Fruit fly (Drosophila melanogaster) whole organism, wandering third instar larva: ENCODE measurements around the gene CG33096.

Experiments
- Abd-B ChIP-seq: fragments of >200 bp; optimal IDR thresholded peaks from 2 replicates; lab custom pipeline; 2017; ENCODE audit warnings: missing biosample characterization, missing genetic modification characterization
- CG32264 ChIP-seq: fragments of 200-800 bp; sonication (Bioruptor generic); optimal IDR thresholded peaks from 2 replicates; lab custom pipeline; 2016; ENCODE audit warnings: missing biosample characterization, missing genetic modification characterization
- CrebA ChIP-seq: fragments of 200-800 bp; sonication (Bioruptor generic); optimal IDR thresholded peaks from 2 replicates; lab custom pipeline; 2016; ENCODE audit warnings: missing biosample characterization, mild to moderate bottlenecking, missing genetic modification characterization, borderline replicate concordance
- Dfd ChIP-seq: fragments of >200 bp; optimal IDR thresholded peaks from 2 replicates; lab custom pipeline; 2017; ENCODE audit warnings: missing biosample characterization, missing genetic modification characterization
- Dif ChIP-seq: fragments of 200-275, 200-300 bp; sonication (Bioruptor generic); optimal IDR thresholded peaks from 2 replicates; lab custom pipeline; 2018; ENCODE audit warnings: missing biosample characterization, missing genetic modification characterization; ENCODE audit not compliant: partially characterized antibody
- GATAd ChIP-seq: sonication (Bioruptor generic); optimal IDR thresholded peaks from 2 replicates; lab custom pipeline; 2016; ENCODE audit warnings: missing biosample characterization, missing genetic modification characterization
- HLH106 ChIP-seq: fragments of 200-800 bp; optimal IDR thresholded peaks from 3 replicates; lab custom pipeline; 2019; ENCODE audit warnings: missing biosample characterization, mild to moderate bottlenecking, missing genetic modification characterization, moderate library complexity
- Hr78 ChIP-seq: fragments of >200 bp; optimal IDR thresholded peaks from 2 replicates; lab custom pipeline; 2017; ENCODE audit warnings: missing biosample characterization, missing genetic modification characterization
- Hr83 ChIP-seq: fragments of 200-300 bp; sonication (Bioruptor generic); optimal IDR thresholded peaks from 2 replicates; lab custom pipeline; 2016; ENCODE audit warnings: missing biosample characterization, mild to moderate bottlenecking, missing genetic modification characterization, moderate library complexity; ENCODE audit not compliant: poor library complexity, severe bottlenecking
- Mio ChIP-seq: sonication (Bioruptor generic); optimal IDR thresholded peaks from 2 replicates; lab custom pipeline; 2016; ENCODE audit warnings: missing biosample characterization, missing genetic modification characterization
- Myc ChIP-seq: fragments of >200 bp; optimal IDR thresholded peaks from 2 replicates; lab custom pipeline; 2017
- N ChIP-seq: fragments of >200 bp; optimal IDR thresholded peaks from 2 replicates; lab custom pipeline; 2018; ENCODE audit warnings: missing biosample characterization, missing external identifiers, missing genetic modification characterization
- OdsH ChIP-seq: fragments of 200-800 bp; sonication (Bioruptor generic); optimal IDR thresholded peaks from 2 replicates; lab custom pipeline; 2016; ENCODE audit warnings: missing biosample characterization, mild to moderate bottlenecking, missing genetic modification characterization
- Rel ChIP-seq, 2 experiments: fragments of 200-800 bp; sonication (Bioruptor generic) in 1 of 2; optimal IDR thresholded peaks; 2 replicates in 1 of 2; 3 replicates in 1 of 2; lab custom pipeline; 2016 to 2019; ENCODE audit warnings: mild to moderate bottlenecking in 2 of 2, missing biosample characterization in 2 of 2, missing genetic modification characterization in 2 of 2, moderate library complexity in 1 of 2
- Vsx2 ChIP-seq: fragments of 200-300, 225-300 bp; sonication (Bioruptor generic); optimal IDR thresholded peaks from 2 replicates; lab custom pipeline; 2018; ENCODE audit warnings: missing biosample characterization, missing genetic modification characterization; ENCODE audit not compliant: partially characterized antibody
- br ChIP-seq: fragments of 200-800 bp; sonication (Bioruptor generic); optimal IDR thresholded peaks from 2 replicates; lab custom pipeline; 2016; ENCODE audit warnings: missing biosample characterization, missing genetic modification characterization
- brk ChIP-seq: fragments of 200-800 bp; sonication (Bioruptor generic); optimal IDR thresholded peaks from 2 replicates; lab custom pipeline; 2016; ENCODE audit warnings: missing biosample characterization, mild to moderate bottlenecking, missing genetic modification characterization
- dl ChIP-seq, 2 experiments: fragments of 175-275, 200-275 bp in 1 of 2; fragments of 200-275 bp in 1 of 2; sonication (Bioruptor generic); optimal IDR thresholded peaks; lab custom pipeline; 2018; ENCODE audit warnings: mild to moderate bottlenecking in 2 of 2, missing biosample characterization in 2 of 2, missing genetic modification characterization in 2 of 2, moderate library complexity in 2 of 2; ENCODE audit not compliant: partially characterized antibody in 2 of 2, insufficient read depth in 1 of 2
- dmrt93B ChIP-seq: fragments of 200-800 bp; sonication (Bioruptor generic); optimal IDR thresholded peaks from 2 replicates; lab custom pipeline; 2018; ENCODE audit warnings: missing biosample characterization, mild to moderate bottlenecking, missing genetic modification characterization
- dsf ChIP-seq: sonication (Bioruptor generic); optimal IDR thresholded peaks from 2 replicates; lab custom pipeline; 2016; ENCODE audit warnings: missing biosample characterization, missing genetic modification characterization, borderline replicate concordance
- ey ChIP-seq: fragments of 200-800 bp; sonication (Bioruptor generic); optimal IDR thresholded peaks from 2 replicates; lab custom pipeline; 2016; ENCODE audit warnings: missing biosample characterization, missing genetic modification characterization
- foxo ChIP-seq, 2 experiments: fragments of 200-800 bp; sonication (Bioruptor generic); optimal IDR thresholded peaks; 2 replicates in 1 of 2; 3 replicates in 1 of 2; lab custom pipeline; 2016 to 2017; ENCODE audit warnings: missing biosample characterization in 2 of 2, missing genetic modification characterization in 2 of 2
- fru ChIP-seq: fragments of 200-800 bp; sonication (Bioruptor generic); optimal IDR thresholded peaks from 3 replicates; lab custom pipeline; 2016; ENCODE audit warnings: missing biosample characterization, mild to moderate bottlenecking, missing genetic modification characterization
- h ChIP-seq: fragments of 200-800 bp; sonication (Bioruptor generic); optimal IDR thresholded peaks from 3 replicates; lab custom pipeline; 2016; ENCODE audit warnings: missing biosample characterization, mild to moderate bottlenecking, missing genetic modification characterization
- jim ChIP-seq: fragments of 175-275, 200-325 bp; sonication (Bioruptor generic); optimal IDR thresholded peaks from 2 replicates; lab custom pipeline; 2016; ENCODE audit warnings: missing biosample characterization, mild to moderate bottlenecking, missing genetic modification characterization
- lola ChIP-seq: fragments of >200 bp; optimal IDR thresholded peaks from 2 replicates; lab custom pipeline; 2017; ENCODE audit warnings: missing biosample characterization, missing genetic modification characterization
- psq ChIP-seq: fragments of 200-800 bp; sonication (Bioruptor generic); optimal IDR thresholded peaks from 3 replicates; lab custom pipeline; 2017; ENCODE audit warnings: missing biosample characterization, mild to moderate bottlenecking, missing genetic modification characterization, moderate library complexity
- rgr ChIP-seq: fragments of 200-800 bp; sonication (Bioruptor generic); optimal IDR thresholded peaks from 3 replicates; lab custom pipeline; 2016; ENCODE audit warnings: missing biosample characterization, mild to moderate bottlenecking, missing genetic modification characterization
- tai ChIP-seq: sonication (Bioruptor generic); optimal IDR thresholded peaks from 2 replicates; lab custom pipeline; 2016; ENCODE audit warnings: missing biosample characterization, missing genetic modification characterization
- usp ChIP-seq: fragments of >200 bp; optimal IDR thresholded peaks from 2 replicates; lab custom pipeline; 2017; ENCODE audit warnings: missing biosample characterization, missing genetic modification characterization
- woc ChIP-seq: sonication (Bioruptor generic); optimal IDR thresholded peaks from 2 replicates; lab custom pipeline; 2016; ENCODE audit warnings: missing biosample characterization, mild to moderate bottlenecking, missing genetic modification characterization

The CG33096 gene

DNA sequence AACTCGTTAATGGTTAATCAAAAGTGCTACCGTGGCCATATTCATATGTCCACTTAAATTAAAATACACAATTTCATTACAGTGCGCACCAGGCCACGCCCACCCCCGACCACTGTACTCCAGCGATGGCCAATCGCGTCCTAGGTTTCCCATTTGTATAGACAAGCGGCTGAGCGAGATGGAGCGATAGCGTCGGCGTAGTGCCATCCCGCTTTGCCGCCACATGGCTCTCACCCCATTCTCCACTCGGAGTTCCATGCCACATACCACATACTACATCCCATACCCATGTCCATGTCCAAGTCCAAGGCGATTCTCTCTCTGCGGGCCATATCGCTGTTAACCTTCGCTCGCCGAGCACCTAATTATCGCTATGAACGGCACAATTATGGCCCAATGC is 17.0 kb upstream of the CG33096 start:
- peak; percentile 57 for TF ChIP-seq Hr83 (GFP tag; lab: Kevin White, UChicago)
- TF ChIP-seq CrebA (GFP tag; lab: Kevin White, UChicago), result no peak
- no peak for TF ChIP-seq rgr (GFP tag; lab: Kevin White, UChicago)
- peak; percentile 40 for TF ChIP-seq Dif
- TF ChIP-seq GATAd (GFP tag; lab: Kevin White, UChicago), result no peak

DNA sequence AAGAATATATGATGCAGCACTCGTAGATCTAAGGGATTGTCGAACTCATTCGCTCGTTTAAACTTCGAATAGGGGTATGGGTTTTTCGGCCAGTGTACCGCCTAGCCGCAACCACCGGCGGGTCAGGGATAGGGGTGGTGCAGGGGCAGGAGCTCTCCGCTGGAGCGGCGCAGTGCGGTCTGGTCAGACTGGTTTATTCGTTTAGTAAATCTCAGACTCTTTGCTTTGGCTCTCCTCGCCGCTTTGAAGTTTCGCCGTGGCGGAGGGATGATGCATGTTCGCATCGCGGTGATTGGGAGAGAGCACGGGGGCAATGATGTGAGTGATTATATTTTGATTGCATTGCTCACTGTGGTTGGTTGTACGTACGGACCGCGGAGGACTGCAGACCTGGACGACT is 15.1 kb upstream of the CG33096 start, which contains the start of gene fd96Ca:
fd96Ca (plus strand) TSS at position 337 of the 400 bp plus-strand sequence.
- no peak for TF ChIP-seq rgr (GFP tag; lab: Kevin White, UChicago)
- no peak for TF ChIP-seq fru (GFP tag; lab: Kevin White, UChicago)
- TF ChIP-seq dsf (GFP tag; lab: Kevin White, UChicago), result no peak
- TF ChIP-seq br (GFP tag; lab: Kevin White, UChicago), result no peak
- no peak for TF ChIP-seq brk (GFP tag; lab: Kevin White, UChicago)
- TF ChIP-seq ey (GFP tag; lab: Kevin White, UChicago), result no peak
- TF ChIP-seq jim (GFP tag; lab: Kevin White, UChicago), result no peak
- TF ChIP-seq tai, result no peak
- no peak for TF ChIP-seq CrebA (GFP tag; lab: Kevin White, UChicago)
- no peak for TF ChIP-seq Mio (GFP tag; lab: Kevin White, UChicago)
- no peak for TF ChIP-seq dmrt93B (GFP tag; lab: Kevin White, UChicago)
- TF ChIP-seq Dfd (GFP tag; lab: Kevin White, UChicago), result no peak
- TF ChIP-seq h (GFP tag; lab: Kevin White, UChicago), result no peak
- no peak for TF ChIP-seq psq (GFP tag; lab: Kevin White, UChicago)
- peak; percentile 67 for TF ChIP-seq Vsx2 (GFP tag; lab: Kevin White, UChicago)
- no peak for TF ChIP-seq OdsH (GFP tag; lab: Kevin White, UChicago)
- no peak for TF ChIP-seq Rel (GFP tag; optimal IDR thresholded peaks at IDR 0.05; lab: Kevin White, UChicago)
- TF ChIP-seq Rel (tag; optimal IDR thresholded peaks at IDR 0.05; lab: Kevin White, UChicago), result no peak
- TF ChIP-seq foxo (GFP tag; optimal IDR thresholded peaks at IDR 0.05; lab: Kevin White, UChicago), result no peak
- peak; percentile 38 for TF ChIP-seq Dif
- TF ChIP-seq lola, result no peak
- peak; percentile 38 for TF ChIP-seq woc (GFP tag; lab: Kevin White, UChicago)
- no peak for TF ChIP-seq N (GFP tag; lab: Kevin White, UChicago)

DNA sequence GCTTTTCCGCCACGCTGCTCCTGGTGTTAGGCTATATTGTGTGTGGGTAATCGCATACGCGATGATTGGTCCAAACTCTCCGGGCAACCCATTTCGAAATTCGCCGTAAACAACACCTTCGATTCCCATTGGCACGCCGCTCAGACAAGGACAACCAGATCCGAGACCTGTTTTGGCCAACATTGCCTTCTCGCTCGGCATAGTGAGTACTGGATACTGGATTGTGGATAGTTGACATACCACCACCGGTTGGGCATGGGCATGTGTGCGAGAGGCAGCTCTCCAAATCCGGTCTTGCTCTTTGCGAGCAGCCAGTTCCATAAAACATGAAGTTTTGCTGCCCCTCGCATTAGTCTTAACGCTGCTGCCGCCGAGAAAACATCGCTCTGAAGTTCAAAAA is 2.8 kb upstream of the CG33096 start, which contains the start of gene fd96Cb:
fd96Cb (plus strand) TSS at position 374 of the 400 bp plus-strand sequence.
- TF ChIP-seq Dif, result peak; percentile 94
- no peak for TF ChIP-seq Hr78 (GFP tag; lab: Kevin White, UChicago)
- no peak for TF ChIP-seq usp (GFP tag; lab: Kevin White, UChicago)
- no peak for TF ChIP-seq Rel (GFP tag; optimal IDR thresholded peaks at IDR 0.05; lab: Kevin White, UChicago)
- TF ChIP-seq Rel (tag; optimal IDR thresholded peaks at IDR 0.05; lab: Kevin White, UChicago), result peak; percentile 16
- TF ChIP-seq dl (GFP tag; optimal IDR thresholded peaks at IDR 0.05; lab: Kevin White, UChicago; ENCODE audit: insufficient read depth in 1 of 2, partially characterized antibody in 2 of 2), result peak; percentile 30 to 74
- peak; percentile 96 for TF ChIP-seq Vsx2 (GFP tag; lab: Kevin White, UChicago)
- no peak for TF ChIP-seq h (GFP tag; lab: Kevin White, UChicago)
- TF ChIP-seq ey (GFP tag; lab: Kevin White, UChicago), result no peak
- no peak for TF ChIP-seq Myc (lab: Kevin White, UChicago)

DNA sequence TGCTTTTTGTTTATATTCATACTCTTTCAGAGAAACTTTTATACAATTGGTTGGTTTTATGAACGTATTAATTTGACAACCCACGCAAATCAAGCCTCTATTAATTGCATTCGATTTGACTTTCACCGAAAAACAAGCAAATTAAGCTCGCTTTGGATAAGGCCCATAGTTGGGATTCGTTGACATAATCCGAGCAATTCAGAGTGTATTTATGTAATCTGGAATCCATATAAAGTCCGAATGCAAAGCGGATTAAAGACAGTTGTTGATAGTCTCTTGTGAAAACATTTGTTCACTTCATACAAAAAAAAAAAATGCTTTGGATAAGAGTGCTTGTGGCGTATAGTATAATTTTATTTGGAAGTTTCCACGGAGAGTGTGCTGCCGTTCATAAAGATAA is 4.8 kb downstream of the CG33096 start, which contains the start of gene CG45095:
CG45095 (plus strand) TSS at position 301 of the 400 bp plus-strand sequence.
- TF ChIP-seq brk (GFP tag; lab: Kevin White, UChicago), result no peak
- TF ChIP-seq Abd-B (GFP tag; lab: Kevin White, UChicago), result no peak
- no peak for TF ChIP-seq N (GFP tag; lab: Kevin White, UChicago)
- TF ChIP-seq Dif, result no peak
- no peak for TF ChIP-seq CG32264
- no peak for TF ChIP-seq h (GFP tag; lab: Kevin White, UChicago)
- TF ChIP-seq lola, result no peak
- TF ChIP-seq CrebA (GFP tag; lab: Kevin White, UChicago), result no peak
- no peak for TF ChIP-seq HLH106 (tag; lab: Kevin White, UChicago)
- no peak for TF ChIP-seq tai
